Worm (Caenorhabditis elegans) whole organism, L1 larva: ENCODE measurements around the gene T14A8.2.

Experiments used
- C34B4.2 ChIP-seq: sonication (generic microtip); optimal IDR thresholded peaks from 2 replicates; lab custom pipeline; 2017; ENCODE audit warnings: mild to moderate bottlenecking, missing genetic modification characterization, missing compliant biosample characterization
- Y116A8C.19 ChIP-seq: sonication (generic microtip); optimal IDR thresholded peaks from 2 replicates; lab custom pipeline; 2016; ENCODE audit warnings: missing compliant biosample characterization, missing genetic modification characterization, borderline replicate concordance
- aha-1 ChIP-seq: fragments of 150-350 bp; optimal IDR thresholded peaks from 2 replicates; lab custom pipeline; 2014; ENCODE audit warnings: missing biosample characterization, missing genetic modification characterization
- alr-1 ChIP-seq: fragments of 200-800 bp; sonication (Bioruptor generic); optimal IDR thresholded peaks from 2 replicates; lab custom pipeline; 2018; ENCODE audit warnings: borderline replicate concordance, mild to moderate bottlenecking, missing genetic modification characterization, missing compliant biosample characterization
- aly-2 ChIP-seq: fragments of 150-350 bp; optimal IDR thresholded peaks from 2 replicates; lab custom pipeline; 2014; ENCODE audit warnings: missing biosample characterization, missing genetic modification characterization
- blmp-1 ChIP-seq: fragments of 150-350 bp; optimal IDR thresholded peaks from 2 replicates; lab custom pipeline; 2014; ENCODE audit warnings: missing biosample characterization, missing genetic modification characterization
- ceh-90 ChIP-seq: sonication (generic microtip); optimal IDR thresholded peaks from 2 replicates; lab custom pipeline; 2016; ENCODE audit warnings: missing genetic modification characterization, missing compliant biosample characterization
- efl-1 ChIP-seq, 4 experiments: fragments of 150-350 bp; optimal IDR thresholded peaks in 3 of 4; peaks in 1 of 4; 1 replicate in 1 of 4; 2 replicates in 3 of 4; lab custom pipeline; 2014; ENCODE audit warnings: missing biosample characterization in 2 of 4, missing genetic modification characterization in 2 of 4, missing genetic modification reagents in 2 of 4
- egl-27 ChIP-seq, 2 experiments: fragments of 150-350 bp in 1 of 2; sonication (generic microtip); optimal IDR thresholded peaks; 3 replicates each; lab custom pipeline; 2017 to 2018; ENCODE audit warnings: missing biosample characterization in 2 of 2, missing genetic modification characterization in 2 of 2, missing genetic modification reagents in 2 of 2
- elt-2 ChIP-seq: sonication (generic microtip); optimal IDR thresholded peaks from 2 replicates; lab custom pipeline; 2016; ENCODE audit warnings: missing genetic modification characterization, mild to moderate bottlenecking, inconsistent platforms, missing compliant biosample characterization, missing genetic modification reagents
- elt-3 ChIP-seq, 6 experiments: fragments of 150-350 bp in 1 of 6; sonication (generic microtip); optimal IDR thresholded peaks; 2 replicates each; lab custom pipeline; 2017 to 2018; ENCODE audit warnings: missing biosample characterization in 6 of 6, missing genetic modification characterization in 6 of 6, inconsistent platforms in 1 of 6
- ets-5 ChIP-seq: fragments of 200-800 bp; sonication (Bioruptor generic); IDR thresholded peaks from 2 replicates; pipeline ENCODE4 v1.3.6; 2022; ENCODE audit warnings: missing genetic modification characterization, missing compliant biosample characterization
- fos-1 ChIP-seq: fragments of 150-350 bp; optimal IDR thresholded peaks from 2 replicates; lab custom pipeline; 2014; ENCODE audit warnings: missing biosample characterization, missing genetic modification characterization
- grh-1 ChIP-seq: fragments of 200-800 bp; sonication (Bioruptor generic); IDR thresholded peaks from 2 replicates; pipeline ENCODE4 v1.3.6; 2022; ENCODE audit warnings: missing genetic modification reagents, missing genetic modification characterization, missing compliant biosample characterization
- hlh-17 ChIP-seq: fragments of 200-800 bp; sonication (Bioruptor generic); optimal IDR thresholded peaks from 2 replicates; lab custom pipeline; 2018; ENCODE audit warnings: missing genetic modification characterization, mild to moderate bottlenecking, missing compliant biosample characterization, moderate library complexity, borderline replicate concordance
- hlh-4 ChIP-seq: sonication (generic microtip); optimal IDR thresholded peaks from 2 replicates; lab custom pipeline; 2016; ENCODE audit warnings: mild to moderate bottlenecking, missing genetic modification characterization, missing compliant biosample characterization
- isw-1 ChIP-seq: fragments of 200-800 bp; sonication (Bioruptor generic); IDR thresholded peaks from 2 replicates; pipeline ENCODE4 v1.3.6; 2022; ENCODE audit warnings: missing genetic modification characterization, missing compliant biosample characterization
- jun-1 ChIP-seq: fragments of 150-350 bp; optimal IDR thresholded peaks from 2 replicates; lab custom pipeline; 2014; ENCODE audit warnings: missing biosample characterization, missing genetic modification reagents, missing genetic modification characterization
- lin-13 ChIP-seq: fragments of 150-350 bp; optimal IDR thresholded peaks from 2 replicates; lab custom pipeline; 2014; ENCODE audit warnings: missing biosample characterization, missing genetic modification reagents, missing genetic modification characterization
- lin-14 ChIP-seq: fragments of 200-800 bp; sonication (Bioruptor generic); optimal IDR thresholded peaks from 2 replicates; lab custom pipeline; 2018; ENCODE audit warnings: mild to moderate bottlenecking, missing genetic modification characterization, moderate library complexity, missing compliant biosample characterization
- lin-15B ChIP-seq: fragments of 150-350 bp; sonication (generic microtip); optimal IDR thresholded peaks from 3 replicates; lab custom pipeline; 2014; ENCODE audit warnings: missing biosample characterization, missing genetic modification characterization
- lin-35 ChIP-seq, 2 experiments: fragments of 150-350 bp; optimal IDR thresholded peaks; 2 replicates each; lab custom pipeline; 2014; ENCODE audit warnings: missing biosample characterization in 2 of 2, missing genetic modification characterization in 2 of 2, missing genetic modification reagents in 2 of 2
- lin-39 ChIP-seq: fragments of 150-350 bp; optimal IDR thresholded peaks from 2 replicates; lab custom pipeline; 2014; ENCODE audit warnings: missing biosample characterization, missing genetic modification reagents, missing genetic modification characterization
- lir-3 ChIP-seq: sonication (generic microtip); optimal IDR thresholded peaks from 2 replicates; lab custom pipeline; 2016; ENCODE audit warnings: mild to moderate bottlenecking, missing genetic modification characterization, moderate library complexity, missing compliant biosample characterization; ENCODE audit not compliant: poor library complexity
- lsy-2 ChIP-seq, 2 experiments: fragments of 150-350 bp; optimal IDR thresholded peaks; 2 replicates each; lab custom pipeline; 2014; ENCODE audit warnings: missing biosample characterization in 2 of 2, missing genetic modification characterization in 2 of 2
- mab-9 ChIP-seq: fragments of 200-800 bp; sonication (Bioruptor generic); IDR thresholded peaks from 2 replicates; pipeline ENCODE4 v1.3.6; 2022; ENCODE audit warnings: missing genetic modification reagents, missing genetic modification characterization, missing compliant biosample characterization
- mef-2 ChIP-seq: fragments of 150-350 bp; optimal IDR thresholded peaks from 2 replicates; lab custom pipeline; 2014; ENCODE audit warnings: missing biosample characterization, missing genetic modification characterization
- mep-1 ChIP-seq: fragments of 150-350 bp; optimal IDR thresholded peaks from 2 replicates; lab custom pipeline; 2014; ENCODE audit warnings: missing biosample characterization, missing genetic modification characterization
- nhr-12 ChIP-seq: sonication (generic microtip); optimal IDR thresholded peaks from 2 replicates; lab custom pipeline; 2017; ENCODE audit warnings: missing biosample characterization, missing genetic modification characterization
- nhr-19 ChIP-seq: fragments of 200-800 bp; sonication (Bioruptor generic); conservative IDR thresholded peaks from 2 replicates; pipeline ENCODE4 v1.3.6; 2022; ENCODE audit warnings: missing genetic modification characterization, missing compliant biosample characterization
- nhr-20 ChIP-seq: sonication (generic microtip); optimal IDR thresholded peaks from 2 replicates; lab custom pipeline; 2016; ENCODE audit warnings: mild to moderate bottlenecking, missing genetic modification characterization, missing compliant biosample characterization
- nhr-237 ChIP-seq: fragments of 150-350 bp; optimal IDR thresholded peaks from 2 replicates; lab custom pipeline; 2014; ENCODE audit warnings: missing biosample characterization, missing genetic modification characterization
- nhr-71 ChIP-seq: sonication (generic microtip); optimal IDR thresholded peaks from 2 replicates; lab custom pipeline; 2016; ENCODE audit warnings: mild to moderate bottlenecking, missing genetic modification characterization, moderate library complexity, missing compliant biosample characterization
- nhr-77 ChIP-seq: fragments of 150-350 bp; optimal IDR thresholded peaks from 2 replicates; lab custom pipeline; 2014; ENCODE audit warnings: missing biosample characterization, missing genetic modification characterization
- nhr-85 ChIP-seq: sonication (generic microtip); peaks from one replicate; lab custom pipeline; 2016; ENCODE audit warnings: missing genetic modification characterization, inconsistent platforms, missing compliant biosample characterization
- nhr-90 ChIP-seq: sonication (generic microtip); optimal IDR thresholded peaks from 2 replicates; lab custom pipeline; 2016; ENCODE audit warnings: mild to moderate bottlenecking, missing genetic modification characterization, missing compliant biosample characterization; ENCODE audit not compliant: poor library complexity
- pax-3 ChIP-seq: fragments of 200-800 bp; sonication (Bioruptor generic); optimal IDR thresholded peaks from 2 replicates; lab custom pipeline; 2018; ENCODE audit warnings: mild to moderate bottlenecking, missing genetic modification characterization, moderate library complexity, missing compliant biosample characterization
- pqm-1 ChIP-seq: sonication (generic microtip); optimal IDR thresholded peaks from 3 replicates; lab custom pipeline; 2017; ENCODE audit warnings: missing biosample characterization, missing genetic modification characterization
- rnt-1 ChIP-seq: sonication (generic microtip); optimal IDR thresholded peaks from 2 replicates; lab custom pipeline; 2016; ENCODE audit warnings: mild to moderate bottlenecking, missing genetic modification characterization, moderate library complexity, missing compliant biosample characterization
- snu-23 ChIP-seq: sonication (generic microtip); optimal IDR thresholded peaks from 2 replicates; lab custom pipeline; 2016; ENCODE audit warnings: missing genetic modification characterization, missing compliant biosample characterization
- sup-37 ChIP-seq: fragments of 200-800 bp; sonication (Bioruptor generic); optimal IDR thresholded peaks from 2 replicates; lab custom pipeline; 2018; ENCODE audit warnings: mild to moderate bottlenecking, missing genetic modification characterization, missing compliant biosample characterization
- swsn-7 ChIP-seq: sonication (generic microtip); optimal IDR thresholded peaks from 2 replicates; lab custom pipeline; 2016; ENCODE audit warnings: missing genetic modification characterization, missing compliant biosample characterization
- tbx-2 ChIP-seq: sonication (generic microtip); optimal IDR thresholded peaks from 2 replicates; lab custom pipeline; 2016; ENCODE audit warnings: missing genetic modification characterization, missing compliant biosample characterization
- unc-86 ChIP-seq: sonication (generic microtip); optimal IDR thresholded peaks from 2 replicates; lab custom pipeline; 2016; ENCODE audit warnings: missing genetic modification characterization, missing compliant biosample characterization
- ztf-4 ChIP-seq: fragments of 150-350 bp; optimal IDR thresholded peaks from 2 replicates; lab custom pipeline; 2014; ENCODE audit warnings: missing biosample characterization, missing genetic modification characterization

The T14A8.2 gene

ce11 chrIV:7830151-7830550, 7.7 kb upstream of the T14A8.2 start, which contains the start of gene mvb-12 (continued):
- TF ChIP-seq efl-1 (optimal IDR thresholded peaks at IDR 0.05; lab: Kevin White, UChicago), result peak; percentile 2 to 5
- peak; percentile 31 to 75 for TF ChIP-seq efl-1 (GFP tag; optimal IDR thresholded peaks at IDR 0.05 in 1 of 2; lab: Kevin White, UChicago)
- TF ChIP-seq nhr-237 (tag; lab: Kevin White, UChicago), result no peak
- no peak for TF ChIP-seq C34B4.2 (tag; lab: Kevin White, UChicago)
- TF ChIP-seq ztf-4 (tag; lab: Kevin White, UChicago), result no peak
- TF ChIP-seq lin-15B (tag; lab: Kevin White, UChicago), result peak; percentile 5
- TF ChIP-seq jun-1 (tag; lab: Kevin White, UChicago), result no peak
- TF ChIP-seq hlh-17, result no peak
- TF ChIP-seq nhr-12 (tag; lab: Kevin White, UChicago), result no peak
- TF ChIP-seq swsn-7 (tag; lab: Kevin White, UChicago), result peak; percentile 13
- TF ChIP-seq grh-1 (GFP tag; lab: Robert Waterston, UW), result no peak
- no peak for TF ChIP-seq tbx-2 (tag; lab: Kevin White, UChicago)
- no peak for TF ChIP-seq aha-1 (tag; lab: Kevin White, UChicago)
- TF ChIP-seq lin-13 (GFP tag; lab: Kevin White, UChicago), result no peak
- no peak for TF ChIP-seq lin-39 (tag; lab: Kevin White, UChicago)
- no peak for TF ChIP-seq egl-27 (tag; optimal IDR thresholded peaks at IDR 0.05; lab: Kevin White, UChicago)
- TF ChIP-seq isw-1, result no peak
- no peak for TF ChIP-seq alr-1 (tag; lab: Kevin White, UChicago)
- no peak for TF ChIP-seq pax-3 (tag; lab: Kevin White, UChicago)
- TF ChIP-seq lir-3, result no peak
- peak; percentile 34 for TF ChIP-seq nhr-71 (tag; lab: Kevin White, UChicago)

ce11 chrIV:7829275-7829938, 7.0 kb upstream of the T14A8.2 start, which contains the start of gene C06A6.4:
Gene C06A6.4, minus strand, starts transcription at chrIV:7829298.
- TF ChIP-seq nhr-90 (tag; lab: Kevin White, UChicago) (no peak), nhr-19 (GFP tag; lab: Robert Waterston, UW) (no peak), blmp-1 (tag; lab: Kevin White, UChicago) (peak; percentile 49), nhr-85 (tag; lab: Kevin White, UChicago) (peak; percentile 35), elt-2 (peak; percentile 14), elt-3 (tag; optimal IDR thresholded peaks at IDR 0.05; lab: Kevin White, UChicago) (peak in 2 of 6 experiments; percentile 14 to 60), lin-35 (GFP tag; optimal IDR thresholded peaks at IDR 0.05; lab: Kevin White, UChicago) (peak in 1 of 2 experiments; percentile 36), egl-27 (tag; optimal IDR thresholded peaks at IDR 0.05; lab: Kevin White, UChicago) (no peak), lin-14 (peak; percentile 34), nhr-20 (tag; lab: Kevin White, UChicago) (peak; percentile 10), sup-37 (GFP tag; lab: Kevin White, UChicago) (no peak), hlh-17 (no peak)

ce11 chrIV:7824649-7825048, 2.2 kb upstream of the T14A8.2 start:
- TF ChIP-seq efl-1 (optimal IDR thresholded peaks at IDR 0.05; lab: Kevin White, UChicago), result no peak
- TF ChIP-seq efl-1 (GFP tag; optimal IDR thresholded peaks at IDR 0.05 in 1 of 2; lab: Kevin White, UChicago), result peak in 1 of 2 experiments; percentile 55
- no peak for TF ChIP-seq ets-5 (GFP tag; lab: Robert Waterston, UW)
- TF ChIP-seq tbx-2 (tag; lab: Kevin White, UChicago), result peak; percentile 47
- no peak for TF ChIP-seq mab-9 (GFP tag; lab: Robert Waterston, UW)
- no peak for TF ChIP-seq nhr-77 (tag; lab: Kevin White, UChicago)
- no peak for TF ChIP-seq pqm-1 (tag; lab: Kevin White, UChicago)
- TF ChIP-seq unc-86 (tag; lab: Kevin White, UChicago), result no peak
- TF ChIP-seq aly-2, result peak; percentile 23
- TF ChIP-seq nhr-71 (tag; lab: Kevin White, UChicago), result peak; percentile 43
- no peak for TF ChIP-seq egl-27 (tag; optimal IDR thresholded peaks at IDR 0.05; lab: Kevin White, UChicago)
- TF ChIP-seq Y116A8C.19 (tag; lab: Kevin White, UChicago), result no peak
- no peak for TF ChIP-seq fos-1 (tag; lab: Kevin White, UChicago)
- TF ChIP-seq swsn-7 (tag; lab: Kevin White, UChicago), result no peak
- TF ChIP-seq mef-2 (tag; lab: Kevin White, UChicago), result no peak
- TF ChIP-seq blmp-1 (tag; lab: Kevin White, UChicago), result peak; percentile 24
- TF ChIP-seq nhr-85 (tag; lab: Kevin White, UChicago), result peak; percentile 94
- peak; percentile 5 for TF ChIP-seq nhr-20 (tag; lab: Kevin White, UChicago)
- TF ChIP-seq grh-1 (GFP tag; lab: Robert Waterston, UW), result peak; percentile 82
- peak; percentile 74 for TF ChIP-seq lin-14
- TF ChIP-seq lsy-2 (tag; optimal IDR thresholded peaks at IDR 0.05; lab: Kevin White, UChicago), result peak in 1 of 2 experiments; percentile 31
- TF ChIP-seq rnt-1, result peak; percentile 7
- TF ChIP-seq hlh-4 (tag; lab: Kevin White, UChicago), result no peak
- peak; percentile 29 for TF ChIP-seq mep-1
- no peak for TF ChIP-seq nhr-19 (GFP tag; lab: Robert Waterston, UW)
- peak; percentile 38 for TF ChIP-seq snu-23 (GFP tag; lab: Kevin White, UChicago)
- no peak for TF ChIP-seq ceh-90 (tag; lab: Kevin White, UChicago)
- no peak for TF ChIP-seq lin-15B (tag; lab: Kevin White, UChicago)
